Fruit fly (Drosophila melanogaster): ENCODE results near the gene pasi1.

Gene pasi1

DNA sequence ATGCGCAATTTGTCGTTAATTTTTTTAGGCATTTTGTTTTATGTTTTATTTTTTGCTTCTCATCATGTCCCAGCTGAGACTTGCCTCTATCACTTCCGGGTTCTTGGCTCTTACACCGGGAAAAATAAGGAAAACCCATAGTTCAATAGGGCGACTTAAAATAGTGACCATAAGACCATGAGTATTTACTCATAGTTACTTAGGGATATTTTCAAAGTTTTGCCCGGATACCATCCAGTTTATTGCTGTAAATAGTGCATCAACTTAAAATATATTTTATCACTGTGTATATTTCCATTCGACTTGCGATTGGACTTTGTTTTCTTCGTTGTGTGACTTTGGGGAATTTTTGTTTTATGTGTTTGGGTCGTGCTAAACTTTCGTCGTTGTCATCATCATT lies 23.9 kb downstream of the pasi1 start (continued):
- TF ChIP-seq CG15601 (tag; optimal IDR thresholded peaks at IDR 0.05): no peak
- TF ChIP-seq vfl (GFP tag; optimal IDR thresholded peaks at IDR 0.05): no peak
- no peak for TF ChIP-seq nmo (GFP tag; optimal IDR thresholded peaks at IDR 0.05)
- no peak for TF ChIP-seq peb (GFP tag; IDR thresholded peaks at IDR 0.05)
- TF ChIP-seq CG12744 (GFP tag; optimal IDR thresholded peaks at IDR 0.05): no peak
- no peak for TF ChIP-seq ken (GFP tag; IDR thresholded peaks at IDR 0.05)
- peak; percentile 13 for TF ChIP-seq CG11504 (tag; optimal IDR thresholded peaks at IDR 0.05)
- no peak for TF ChIP-seq fru (optimal IDR thresholded peaks at IDR 0.05)
- TF ChIP-seq gcm2 (GFP tag; optimal IDR thresholded peaks at IDR 0.05): no peak
- TF ChIP-seq kah (GFP tag; optimal IDR thresholded peaks at IDR 0.05): no peak
- no peak for TF ChIP-seq CG13894 (tag; optimal IDR thresholded peaks at IDR 0.05)
- TF ChIP-seq Sox102F (GFP tag; optimal IDR thresholded peaks at IDR 0.05): peak; percentile 40
- TF ChIP-seq ftz-f1 (GFP tag; optimal IDR thresholded peaks at IDR 0.05): no peak
- TF ChIP-seq CG3847 (GFP tag; IDR thresholded peaks at IDR 0.05): no peak
- TF ChIP-seq pros (GFP tag; optimal IDR thresholded peaks at IDR 0.05): no peak
- no peak for TF ChIP-seq exex (tag; optimal IDR thresholded peaks at IDR 0.05)
- no peak for TF ChIP-seq YL-1 (GFP tag; optimal IDR thresholded peaks at IDR 0.05)
- no peak for TF ChIP-seq fd64A (GFP tag; optimal IDR thresholded peaks at IDR 0.05)
- TF ChIP-seq CG4820 (GFP tag; optimal IDR thresholded peaks at IDR 0.05): no peak
- no peak for TF ChIP-seq CG10543 (GFP tag; optimal IDR thresholded peaks at IDR 0.05)
- TF ChIP-seq Vsx1 (GFP tag; optimal IDR thresholded peaks at IDR 0.05): no peak
- TF ChIP-seq CG12659 (GFP tag; optimal IDR thresholded peaks at IDR 0.05): peak; percentile 4
- TF ChIP-seq Mrtf (GFP tag; IDR thresholded peaks at IDR 0.05): no peak
- TF ChIP-seq hth (optimal IDR thresholded peaks at IDR 0.05): no peak
- no peak for TF ChIP-seq CG11398 (GFP tag; optimal IDR thresholded peaks at IDR 0.05)
- TF ChIP-seq CG12219 (GFP tag; optimal IDR thresholded peaks at IDR 0.05): peak; percentile 41
- TF ChIP-seq Med (GFP tag): no peak
- no peak for TF ChIP-seq ERR (GFP tag; optimal IDR thresholded peaks at IDR 0.05)
- no peak for TF ChIP-seq Doc2 (GFP tag; IDR thresholded peaks at IDR 0.05)
- TF ChIP-seq NC2β (GFP tag; optimal IDR thresholded peaks at IDR 0.05): no peak
- no peak for TF ChIP-seq CG2202 (tag; optimal IDR thresholded peaks at IDR 0.05)
- no peak for TF ChIP-seq CG5180 (GFP tag; optimal IDR thresholded peaks at IDR 0.05)
- no peak for TF ChIP-seq Ets97D (GFP tag; optimal IDR thresholded peaks at IDR 0.05)
- no peak for TF ChIP-seq dmrt11E (tag; optimal IDR thresholded peaks at IDR 0.05)
- no peak for TF ChIP-seq ems (GFP tag; optimal IDR thresholded peaks at IDR 0.05)
- peak; percentile 62 for TF ChIP-seq gem (tag; optimal IDR thresholded peaks at IDR 0.05)
- TF ChIP-seq tup (GFP tag; optimal IDR thresholded peaks at IDR 0.05): no peak
- no peak for TF ChIP-seq gsb-n (tag; optimal IDR thresholded peaks at IDR 0.05)
- TF ChIP-seq CG12942 (GFP tag; optimal IDR thresholded peaks at IDR 0.05): no peak
- no peak for TF ChIP-seq Sry-δ (GFP tag; optimal IDR thresholded peaks at IDR 0.05)
- no peak for TF ChIP-seq wor (GFP tag; IDR thresholded peaks at IDR 0.05)
- TF ChIP-seq CG7786 (GFP tag; optimal IDR thresholded peaks at IDR 0.05): no peak
- TF ChIP-seq stc (GFP tag; IDR thresholded peaks at IDR 0.05): no peak
- TF ChIP-seq CG2678 (tag; optimal IDR thresholded peaks at IDR 0.05): peak; percentile 57
- TF ChIP-seq Stat92E (GFP tag; optimal IDR thresholded peaks at IDR 0.05): no peak
- peak; percentile 12 for TF ChIP-seq ind (GFP tag; optimal IDR thresholded peaks at IDR 0.05)
- no peak for TF ChIP-seq CG8089 (GFP tag; optimal IDR thresholded peaks at IDR 0.05)
- no peak for TF ChIP-seq Atf6 (GFP tag; IDR thresholded peaks at IDR 0.05)
- TF ChIP-seq HLH4C (GFP tag; IDR thresholded peaks at IDR 0.05; ENCODE audit: partially characterized antibody): no peak
- TF ChIP-seq Six4 (GFP tag; optimal IDR thresholded peaks at IDR 0.05): no peak
- no peak for TF ChIP-seq onecut (GFP tag; IDR thresholded peaks at IDR 0.05)
- TF ChIP-seq tin (GFP tag; optimal IDR thresholded peaks at IDR 0.05): no peak
- no peak for TF ChIP-seq sr (GFP tag; IDR thresholded peaks at IDR 0.05)

Data from whole organism, embryonic.